Fruit fly (Drosophila melanogaster) whole organism, prepupa: ENCODE measurements around the gene MED17.

Experiments used
- Blimp-1 ChIP-seq: fragments of 200-800 bp; sonication (Bioruptor generic); optimal IDR thresholded peaks from 3 replicates; lab custom pipeline; 2017; ENCODE audit warnings: missing biosample characterization, missing genetic modification characterization, mild to moderate bottlenecking, moderate library complexity, missing genetic modification reagents
- CG10631 ChIP-seq: fragments of 200-800 bp; sonication (Bioruptor generic); optimal IDR thresholded peaks from 2 replicates; lab custom pipeline; 2016; ENCODE audit warnings: missing biosample characterization, missing genetic modification characterization
- CG11762 ChIP-seq: fragments of 200-800 bp; sonication (Bioruptor generic); optimal IDR thresholded peaks from 3 replicates; lab custom pipeline; 2016; ENCODE audit warnings: missing biosample characterization, missing genetic modification characterization; ENCODE audit not compliant: insufficient read depth
- CG11902 ChIP-seq: fragments of 200-800 bp; sonication (Bioruptor generic); optimal IDR thresholded peaks from 3 replicates; lab custom pipeline; 2016; ENCODE audit warnings: missing biosample characterization, missing genetic modification characterization
- CG1621 ChIP-seq: fragments of 200-800 bp; sonication (Bioruptor generic); optimal IDR thresholded peaks from 3 replicates; lab custom pipeline; 2018; ENCODE audit warnings: missing biosample characterization, mild to moderate bottlenecking, missing genetic modification characterization
- CG16779 ChIP-seq: fragments of 200-800 bp; sonication (Bioruptor generic); optimal IDR thresholded peaks from 3 replicates; lab custom pipeline; 2017; ENCODE audit warnings: missing biosample characterization, mild to moderate bottlenecking, missing genetic modification characterization
- CG31627 ChIP-seq: fragments of 200-800 bp; sonication (Bioruptor generic); optimal IDR thresholded peaks from 3 replicates; lab custom pipeline; 2016; ENCODE audit warnings: missing biosample characterization, missing genetic modification characterization
- CG34406 ChIP-seq: fragments of 200-800 bp; sonication (Bioruptor generic); optimal IDR thresholded peaks from 3 replicates; lab custom pipeline; 2016; ENCODE audit warnings: missing biosample characterization, missing genetic modification characterization
- CG6163 ChIP-seq: fragments of 200-800 bp; sonication (Bioruptor generic); IDR thresholded peaks from 3 replicates; pipeline ENCODE4 v1.3.6; 2022; ENCODE audit warnings: missing biosample characterization, missing genetic modification characterization
- CG6792 ChIP-seq: fragments of 200-800 bp; sonication (Bioruptor generic); optimal IDR thresholded peaks from 3 replicates; lab custom pipeline; 2016; ENCODE audit warnings: missing biosample characterization, missing genetic modification characterization
- CG6808 ChIP-seq: fragments of 200-800 bp; sonication (Bioruptor generic); optimal IDR thresholded peaks from 3 replicates; lab custom pipeline; 2017; ENCODE audit warnings: missing biosample characterization, missing genetic modification characterization, mild to moderate bottlenecking, moderate library complexity, missing genetic modification reagents
- CG6854 ChIP-seq: fragments of 200-800 bp; sonication (Bioruptor generic); optimal IDR thresholded peaks from 2 replicates; lab custom pipeline; 2017; ENCODE audit warnings: missing biosample characterization, mild to moderate bottlenecking, missing genetic modification characterization
- CG7368 ChIP-seq: fragments of 200-800 bp; sonication (Bioruptor generic); optimal IDR thresholded peaks from 3 replicates; lab custom pipeline; 2016; ENCODE audit warnings: missing biosample characterization, missing genetic modification characterization
- CG8119 ChIP-seq: fragments of 200-800 bp; sonication (Bioruptor generic); IDR thresholded peaks from 3 replicates; pipeline ENCODE4 v1.3.6; 2022; ENCODE audit warnings: missing biosample characterization, missing genetic modification characterization
- CG9139 ChIP-seq: fragments of 200-800 bp; sonication (Bioruptor generic); optimal IDR thresholded peaks from 3 replicates; lab custom pipeline; 2017; ENCODE audit warnings: missing biosample characterization, mild to moderate bottlenecking, missing genetic modification characterization
- Eip78C ChIP-seq: fragments of 200-800 bp; sonication (Bioruptor generic); peaks from one replicate; lab custom pipeline; 2016; ENCODE audit warnings: missing biosample characterization, missing genetic modification characterization
- Ets21C ChIP-seq: fragments of 200-800 bp; sonication (Bioruptor generic); optimal IDR thresholded peaks from 3 replicates; lab custom pipeline; 2016; ENCODE audit warnings: missing biosample characterization, missing genetic modification characterization
- Ets96B ChIP-seq: fragments of 200-800 bp; optimal IDR thresholded peaks from 2 replicates; lab custom pipeline; 2019; ENCODE audit warnings: missing biosample characterization, mild to moderate bottlenecking, missing genetic modification characterization, moderate library complexity
- Gug ChIP-seq: fragments of 200-800 bp; sonication (Bioruptor generic); IDR thresholded peaks from 2 replicates; pipeline ENCODE4 v1.3.6; 2022; ENCODE audit warnings: missing biosample characterization, missing genetic modification characterization
- Hr38 ChIP-seq: sonication (Bioruptor generic); optimal IDR thresholded peaks from 2 replicates; lab custom pipeline; 2016; ENCODE audit warnings: missing biosample characterization, missing genetic modification characterization
- Hr39 ChIP-seq: fragments of 200-800 bp; sonication (Bioruptor generic); optimal IDR thresholded peaks from 2 replicates; lab custom pipeline; 2016; ENCODE audit warnings: missing biosample characterization, missing genetic modification characterization
- Hr4 ChIP-seq: fragments of 200-800 bp; sonication (Bioruptor generic); optimal IDR thresholded peaks from 3 replicates; lab custom pipeline; 2016; ENCODE audit warnings: missing biosample characterization, missing genetic modification characterization
- Lpt ChIP-seq: fragments of 200-800 bp; sonication (Bioruptor generic); optimal IDR thresholded peaks from 3 replicates; lab custom pipeline; 2016; ENCODE audit warnings: missing biosample characterization, missing genetic modification characterization
- OdsH ChIP-seq: fragments of 200-800 bp; sonication (Bioruptor generic); optimal IDR thresholded peaks from 3 replicates; lab custom pipeline; 2016; ENCODE audit warnings: missing biosample characterization, missing genetic modification characterization
- Smox ChIP-seq: fragments of 200-800 bp; sonication (Bioruptor generic); optimal IDR thresholded peaks from 3 replicates; lab custom pipeline; 2016; ENCODE audit warnings: missing biosample characterization, missing genetic modification characterization
- Sox102F ChIP-seq: fragments of 200-800 bp; sonication (Bioruptor generic); optimal IDR thresholded peaks from 2 replicates; lab custom pipeline; 2016; ENCODE audit warnings: missing biosample characterization, mild to moderate bottlenecking, missing genetic modification characterization
- Sox14 ChIP-seq: fragments of 200-800 bp; sonication (Bioruptor generic); optimal IDR thresholded peaks from 3 replicates; lab custom pipeline; 2016; ENCODE audit warnings: missing biosample characterization, missing genetic modification characterization
- Sox15 ChIP-seq: fragments of 200-800 bp; sonication (Bioruptor generic); optimal IDR thresholded peaks from 3 replicates; lab custom pipeline; 2016; ENCODE audit warnings: missing biosample characterization, missing genetic modification characterization
- achi ChIP-seq: fragments of 200-800 bp; sonication (Bioruptor generic); optimal IDR thresholded peaks from 3 replicates; lab custom pipeline; 2016; ENCODE audit warnings: missing biosample characterization, missing genetic modification characterization
- acj6 ChIP-seq: fragments of 200-800 bp; sonication (Bioruptor generic); optimal IDR thresholded peaks from 3 replicates; lab custom pipeline; 2016; ENCODE audit warnings: missing biosample characterization, missing genetic modification characterization
- dac ChIP-seq: fragments of 200-800 bp; sonication (Bioruptor generic); optimal IDR thresholded peaks from 2 replicates; lab custom pipeline; 2017; ENCODE audit warnings: missing biosample characterization, mild to moderate bottlenecking, missing genetic modification characterization
- dsx ChIP-seq: fragments of 200-800 bp; optimal IDR thresholded peaks from 3 replicates; lab custom pipeline; 2019; ENCODE audit warnings: missing biosample characterization, mild to moderate bottlenecking, missing genetic modification characterization, moderate library complexity; ENCODE audit not compliant: poor library complexity, severe bottlenecking
- eg ChIP-seq: fragments of 200-800 bp; sonication (Bioruptor generic); IDR thresholded peaks from 3 replicates; pipeline ENCODE4 v1.3.6; 2022; ENCODE audit warnings: missing biosample characterization, missing genetic modification characterization
- esn ChIP-seq: fragments of 200-800 bp; sonication (Bioruptor generic); optimal IDR thresholded peaks from 2 replicates; lab custom pipeline; 2016; ENCODE audit warnings: missing biosample characterization, mild to moderate bottlenecking, missing genetic modification characterization, moderate library complexity
- fd85E ChIP-seq: fragments of 200-800 bp; sonication (Bioruptor generic); optimal IDR thresholded peaks from 3 replicates; lab custom pipeline; 2016; ENCODE audit warnings: missing biosample characterization, missing genetic modification characterization
- fkh ChIP-seq: fragments of 200-800 bp; sonication (Bioruptor generic); optimal IDR thresholded peaks from 3 replicates; lab custom pipeline; 2017; ENCODE audit warnings: missing biosample characterization, mild to moderate bottlenecking, missing genetic modification characterization, moderate library complexity
- net ChIP-seq: fragments of 200-800 bp; sonication (Bioruptor generic); optimal IDR thresholded peaks from 3 replicates; lab custom pipeline; 2016; ENCODE audit warnings: missing biosample characterization, missing genetic modification characterization
- salr ChIP-seq, 2 experiments: fragments of 200-800 bp; sonication (Bioruptor generic); optimal IDR thresholded peaks; 3 replicates each; lab custom pipeline; 2016 to 2018; ENCODE audit warnings: missing biosample characterization in 2 of 2, missing genetic modification characterization in 2 of 2, mild to moderate bottlenecking in 1 of 2
- spab ChIP-seq: fragments of 200-800 bp; sonication (Bioruptor generic); optimal IDR thresholded peaks from 2 replicates; lab custom pipeline; 2017; ENCODE audit warnings: missing biosample characterization, mild to moderate bottlenecking, missing genetic modification characterization, missing genetic modification reagents
- ss ChIP-seq, 2 experiments: fragments of 200-800 bp; sonication (Bioruptor generic); optimal IDR thresholded peaks; 2 replicates in 1 of 2; 3 replicates in 1 of 2; lab custom pipeline; 2017 to 2018; ENCODE audit warnings: mild to moderate bottlenecking in 2 of 2, missing biosample characterization in 2 of 2, missing genetic modification characterization in 2 of 2, moderate library complexity in 1 of 2
- svp ChIP-seq: fragments of 200-800 bp; sonication (Bioruptor generic); peaks from one replicate; lab custom pipeline; 2016; ENCODE audit warnings: missing biosample characterization, missing genetic modification characterization
- topi ChIP-seq: fragments of 200-800 bp; sonication (Bioruptor generic); optimal IDR thresholded peaks from 3 replicates; lab custom pipeline; 2016; ENCODE audit warnings: missing biosample characterization, missing genetic modification characterization

The MED17 gene

dm6 chr3R:18171983-18172967 lies 16.6 kb upstream of the MED17 start (continued):
- TF ChIP-seq CG11902 (GFP tag; lab: Kevin White, UChicago) (peak; percentile 50), fd85E (GFP tag; lab: Kevin White, UChicago) (no peak), svp (GFP tag; lab: Kevin White, UChicago) (peak; percentile 91), achi (no peak), Eip78C (GFP tag; lab: Kevin White, UChicago) (peak; percentile 96), OdsH (GFP tag; lab: Kevin White, UChicago) (peak; percentile 84), esn (GFP tag; lab: Kevin White, UChicago) (peak; percentile 85), CG1621 (tag; lab: Kevin White, UChicago) (no peak), salr (GFP tag; optimal IDR thresholded peaks at IDR 0.05; lab: Kevin White, UChicago) (peak in 1 of 2 experiments; percentile 87), CG34406 (GFP tag; lab: Kevin White, UChicago) (no peak), CG6854 (GFP tag; lab: Kevin White, UChicago) (peak; percentile 26), Hr4 (GFP tag; lab: Kevin White, UChicago) (peak; percentile 92), fkh (no peak), ss (GFP tag; optimal IDR thresholded peaks at IDR 0.05; lab: Kevin White, UChicago) (no peak), Ets21C (peak; percentile 72), Sox14 (GFP tag; lab: Kevin White, UChicago) (peak; percentile 80), CG8119 (GFP tag; lab: Robert Waterston, UW) (peak; percentile 89), acj6 (peak; percentile 82), CG16779 (peak; percentile 71), spab (no peak), dsx (GFP tag; lab: Kevin White, UChicago) (no peak), CG7368 (no peak), Hr39 (GFP tag; lab: Kevin White, UChicago) (peak; percentile 75), topi (GFP tag; lab: Kevin White, UChicago) (peak; percentile 83), Ets96B (tag; lab: Kevin White, UChicago) (peak; percentile 67), CG11762 (GFP tag; lab: Kevin White, UChicago) (peak; percentile 70), net (GFP tag; lab: Kevin White, UChicago) (peak; percentile 81)

- TF ChIP-seq CG6163 (GFP tag; lab: Robert Waterston, UW) (peak; percentile 19; the same call in 1 of the 3 replicates), CG6854 (GFP tag; lab: Kevin White, UChicago) (no peak), Sox102F (GFP tag; lab: Kevin White, UChicago) (no peak), Sox15 (GFP tag; lab: Kevin White, UChicago) (no peak), fkh (no peak), esn (GFP tag; lab: Kevin White, UChicago) (peak; percentile 8), Eip78C (GFP tag; lab: Kevin White, UChicago) (no peak), eg (GFP tag; lab: Robert Waterston, UW) (no peak), Sox14 (GFP tag; lab: Kevin White, UChicago) (no peak)
Observed at dm6 chr3R:18183244-18183643, 5.6 kb upstream of the MED17 start, which contains the start of gene cdm. Gene cdm (minus strand): TSS chr3R:18183479.

dm6 chr3R:18185385-18185784 lies 3.5 kb upstream of the MED17 start, which contains the start of the genes Arp5 and CG7208:
Gene Arp5 (plus strand): TSS chr3R:18185498.
Gene CG7208 (minus strand): TSS chr3R:18185715.
- TF ChIP-seq dac (GFP tag; lab: Kevin White, UChicago) = no peak
- no peak for TF ChIP-seq CG34406 (GFP tag; lab: Kevin White, UChicago)
- TF ChIP-seq Smox (GFP tag; lab: Kevin White, UChicago) = no peak
- peak; percentile 91 for TF ChIP-seq Eip78C (GFP tag; lab: Kevin White, UChicago)
- TF ChIP-seq Gug (GFP tag; lab: Robert Waterston, UW) = peak; percentile 42; the same call in 1 of the 2 replicates
- TF ChIP-seq CG1621 (tag; lab: Kevin White, UChicago) = no peak
- TF ChIP-seq CG6792 (GFP tag; lab: Kevin White, UChicago) = no peak
- TF ChIP-seq topi (GFP tag; lab: Kevin White, UChicago) = peak; percentile 73
- TF ChIP-seq OdsH (GFP tag; lab: Kevin White, UChicago) = no peak
- TF ChIP-seq eg (GFP tag; lab: Robert Waterston, UW) = no peak; the same call in 2 of the 3 replicates
- TF ChIP-seq ss (GFP tag; optimal IDR thresholded peaks at IDR 0.05; lab: Kevin White, UChicago) = no peak
- TF ChIP-seq CG6808 (GFP tag; lab: Kevin White, UChicago) = no peak
- no peak for TF ChIP-seq Sox15 (GFP tag; lab: Kevin White, UChicago)
- peak; percentile 68 for TF ChIP-seq Hr39 (GFP tag; lab: Kevin White, UChicago)
- no peak for TF ChIP-seq Lpt (GFP tag; lab: Kevin White, UChicago)
- no peak for TF ChIP-seq svp (GFP tag; lab: Kevin White, UChicago)
- no peak for TF ChIP-seq CG10631 (GFP tag; lab: Kevin White, UChicago)
- no peak; the same call in 2 of the 3 replicates for TF ChIP-seq CG8119 (GFP tag; lab: Robert Waterston, UW)
- no peak for TF ChIP-seq CG6163 (GFP tag; lab: Robert Waterston, UW)
- no peak for TF ChIP-seq Sox102F (GFP tag; lab: Kevin White, UChicago)
- TF ChIP-seq CG9139 (GFP tag; lab: Kevin White, UChicago) = no peak
- TF ChIP-seq Blimp-1 (GFP tag; lab: Kevin White, UChicago) = peak; percentile 51
- peak; percentile 10 for TF ChIP-seq fd85E (GFP tag; lab: Kevin White, UChicago)
- no peak for TF ChIP-seq dsx (GFP tag; lab: Kevin White, UChicago)
- peak; percentile 71 for TF ChIP-seq CG31627 (GFP tag; lab: Kevin White, UChicago)
- TF ChIP-seq net (GFP tag; lab: Kevin White, UChicago) = no peak
- TF ChIP-seq Sox14 (GFP tag; lab: Kevin White, UChicago) = peak; percentile 69
- TF ChIP-seq Hr38 = no peak
